Worm (Caenorhabditis elegans) whole organism, L1 larva: ENCODE measurements around the gene M04B2.2.

Source experiments
- C34B4.2 ChIP-seq: sonication (generic microtip); optimal IDR thresholded peaks from 2 replicates; lab custom pipeline; 2017; ENCODE audit warnings: mild to moderate bottlenecking, missing genetic modification characterization, missing compliant biosample characterization
- alr-1 ChIP-seq: fragments of 200-800 bp; sonication (Bioruptor generic); optimal IDR thresholded peaks from 2 replicates; lab custom pipeline; 2018; ENCODE audit warnings: borderline replicate concordance, mild to moderate bottlenecking, missing genetic modification characterization, missing compliant biosample characterization
- aly-2 ChIP-seq: fragments of 150-350 bp; optimal IDR thresholded peaks from 2 replicates; lab custom pipeline; 2014; ENCODE audit warnings: missing biosample characterization, missing genetic modification characterization
- blmp-1 ChIP-seq: fragments of 150-350 bp; optimal IDR thresholded peaks from 2 replicates; lab custom pipeline; 2014; ENCODE audit warnings: missing biosample characterization, missing genetic modification characterization
- ceh-82 ChIP-seq, 3 experiments: fragments of 150-350 bp in 1 of 3; sonication (generic microtip) in 2 of 3; optimal IDR thresholded peaks; 2 replicates each; lab custom pipeline; 2014 to 2017; ENCODE audit warnings: missing biosample characterization in 3 of 3, missing genetic modification characterization in 3 of 3
- ceh-88 ChIP-seq: fragments of 200-800 bp; sonication (Bioruptor generic); IDR thresholded peaks from 2 replicates; pipeline ENCODE4 v1.3.6; 2022; ENCODE audit warnings: missing genetic modification characterization, missing compliant biosample characterization
- ceh-90 ChIP-seq: sonication (generic microtip); optimal IDR thresholded peaks from 2 replicates; lab custom pipeline; 2016; ENCODE audit warnings: missing genetic modification characterization, missing compliant biosample characterization
- ces-1 ChIP-seq: fragments of 150-350 bp; optimal IDR thresholded peaks from 2 replicates; lab custom pipeline; 2014; ENCODE audit warnings: missing biosample characterization, missing genetic modification reagents, missing genetic modification characterization
- dpl-1 ChIP-seq, 3 experiments: fragments of 150-350 bp in 2 of 3; sonication (generic microtip) in 1 of 3; optimal IDR thresholded peaks; 2 replicates each; lab custom pipeline; 2014 to 2017; ENCODE audit warnings: missing biosample characterization in 3 of 3, missing genetic modification characterization in 3 of 3, missing genetic modification reagents in 3 of 3
- efl-1 ChIP-seq, 4 experiments: fragments of 150-350 bp; optimal IDR thresholded peaks in 3 of 4; peaks in 1 of 4; 1 replicate in 1 of 4; 2 replicates in 3 of 4; lab custom pipeline; 2014; ENCODE audit warnings: missing biosample characterization in 2 of 4, missing genetic modification characterization in 2 of 4, missing genetic modification reagents in 2 of 4
- efl-3 ChIP-seq: fragments of 200-800 bp; sonication (Bioruptor generic); optimal IDR thresholded peaks from 2 replicates; lab custom pipeline; 2018; ENCODE audit warnings: mild to moderate bottlenecking, missing genetic modification characterization, missing compliant biosample characterization
- egl-27 ChIP-seq, 2 experiments: fragments of 150-350 bp in 1 of 2; sonication (generic microtip); optimal IDR thresholded peaks; 3 replicates each; lab custom pipeline; 2017 to 2018; ENCODE audit warnings: missing biosample characterization in 2 of 2, missing genetic modification characterization in 2 of 2, missing genetic modification reagents in 2 of 2
- elt-2 ChIP-seq: sonication (generic microtip); optimal IDR thresholded peaks from 2 replicates; lab custom pipeline; 2016; ENCODE audit warnings: missing genetic modification characterization, mild to moderate bottlenecking, inconsistent platforms, missing compliant biosample characterization, missing genetic modification reagents
- elt-3 ChIP-seq, 6 experiments: fragments of 150-350 bp in 1 of 6; sonication (generic microtip); optimal IDR thresholded peaks; 2 replicates each; lab custom pipeline; 2017 to 2018; ENCODE audit warnings: missing biosample characterization in 6 of 6, missing genetic modification characterization in 6 of 6, inconsistent platforms in 1 of 6
- fkh-8 ChIP-seq: sonication (generic microtip); optimal IDR thresholded peaks from 2 replicates; lab custom pipeline; 2016; ENCODE audit warnings: mild to moderate bottlenecking, missing genetic modification characterization, missing compliant biosample characterization
- fos-1 ChIP-seq: fragments of 150-350 bp; optimal IDR thresholded peaks from 2 replicates; lab custom pipeline; 2014; ENCODE audit warnings: missing biosample characterization, missing genetic modification characterization
- hlh-17 ChIP-seq: fragments of 200-800 bp; sonication (Bioruptor generic); optimal IDR thresholded peaks from 2 replicates; lab custom pipeline; 2018; ENCODE audit warnings: missing genetic modification characterization, mild to moderate bottlenecking, missing compliant biosample characterization, moderate library complexity, borderline replicate concordance
- hlh-4 ChIP-seq: sonication (generic microtip); optimal IDR thresholded peaks from 2 replicates; lab custom pipeline; 2016; ENCODE audit warnings: mild to moderate bottlenecking, missing genetic modification characterization, missing compliant biosample characterization
- hpl-2 ChIP-seq: fragments of 150-350 bp; optimal IDR thresholded peaks from 2 replicates; lab custom pipeline; 2014; ENCODE audit warnings: missing biosample characterization, missing genetic modification reagents, missing genetic modification characterization
- lin-15B ChIP-seq: fragments of 150-350 bp; sonication (generic microtip); optimal IDR thresholded peaks from 3 replicates; lab custom pipeline; 2014; ENCODE audit warnings: missing biosample characterization, missing genetic modification characterization
- lin-35 ChIP-seq, 2 experiments: fragments of 150-350 bp; optimal IDR thresholded peaks; 2 replicates each; lab custom pipeline; 2014; ENCODE audit warnings: missing biosample characterization in 2 of 2, missing genetic modification characterization in 2 of 2, missing genetic modification reagents in 2 of 2
- lir-3 ChIP-seq: sonication (generic microtip); optimal IDR thresholded peaks from 2 replicates; lab custom pipeline; 2016; ENCODE audit warnings: mild to moderate bottlenecking, missing genetic modification characterization, moderate library complexity, missing compliant biosample characterization; ENCODE audit not compliant: poor library complexity
- lsy-2 ChIP-seq, 2 experiments: fragments of 150-350 bp; optimal IDR thresholded peaks; 2 replicates each; lab custom pipeline; 2014; ENCODE audit warnings: missing biosample characterization in 2 of 2, missing genetic modification characterization in 2 of 2
- mdl-1 ChIP-seq, 2 experiments: fragments of 150-350 bp; optimal IDR thresholded peaks; 2 replicates each; lab custom pipeline; 2014 to 2017; ENCODE audit warnings: missing biosample characterization in 2 of 2, missing genetic modification characterization in 2 of 2, inconsistent platforms in 1 of 2
- mef-2 ChIP-seq: fragments of 150-350 bp; optimal IDR thresholded peaks from 2 replicates; lab custom pipeline; 2014; ENCODE audit warnings: missing biosample characterization, missing genetic modification characterization
- mep-1 ChIP-seq: fragments of 150-350 bp; optimal IDR thresholded peaks from 2 replicates; lab custom pipeline; 2014; ENCODE audit warnings: missing biosample characterization, missing genetic modification characterization
- nhr-20 ChIP-seq: sonication (generic microtip); optimal IDR thresholded peaks from 2 replicates; lab custom pipeline; 2016; ENCODE audit warnings: mild to moderate bottlenecking, missing genetic modification characterization, missing compliant biosample characterization
- nhr-28 ChIP-seq: fragments of 150-350 bp; optimal IDR thresholded peaks from 2 replicates; lab custom pipeline; 2014; ENCODE audit warnings: missing biosample characterization, missing genetic modification characterization
- nhr-84 ChIP-seq: sonication (generic microtip); optimal IDR thresholded peaks from 2 replicates; lab custom pipeline; 2017; ENCODE audit warnings: missing biosample characterization, missing genetic modification characterization
- nhr-85 ChIP-seq: sonication (generic microtip); peaks from one replicate; lab custom pipeline; 2016; ENCODE audit warnings: missing genetic modification characterization, inconsistent platforms, missing compliant biosample characterization
- nhr-90 ChIP-seq: sonication (generic microtip); optimal IDR thresholded peaks from 2 replicates; lab custom pipeline; 2016; ENCODE audit warnings: mild to moderate bottlenecking, missing genetic modification characterization, missing compliant biosample characterization; ENCODE audit not compliant: poor library complexity
- pag-3 ChIP-seq: sonication (generic microtip); optimal IDR thresholded peaks from 2 replicates; lab custom pipeline; 2017; ENCODE audit warnings: missing genetic modification characterization, mild to moderate bottlenecking, missing compliant biosample characterization, antibody characterized with exemption, borderline replicate concordance; ENCODE audit not compliant: insufficient read depth
- pqm-1 ChIP-seq: sonication (generic microtip); optimal IDR thresholded peaks from 3 replicates; lab custom pipeline; 2017; ENCODE audit warnings: missing biosample characterization, missing genetic modification characterization
- skn-1 ChIP-seq: fragments of 150-350 bp; optimal IDR thresholded peaks from 2 replicates; lab custom pipeline; 2014; ENCODE audit warnings: missing biosample characterization, missing genetic modification characterization
- snu-23 ChIP-seq: sonication (generic microtip); optimal IDR thresholded peaks from 2 replicates; lab custom pipeline; 2016; ENCODE audit warnings: missing genetic modification characterization, missing compliant biosample characterization
- sup-37 ChIP-seq: fragments of 200-800 bp; sonication (Bioruptor generic); optimal IDR thresholded peaks from 2 replicates; lab custom pipeline; 2018; ENCODE audit warnings: mild to moderate bottlenecking, missing genetic modification characterization, missing compliant biosample characterization
- swsn-7 ChIP-seq: sonication (generic microtip); optimal IDR thresholded peaks from 2 replicates; lab custom pipeline; 2016; ENCODE audit warnings: missing genetic modification characterization, missing compliant biosample characterization
- tbx-2 ChIP-seq: sonication (generic microtip); optimal IDR thresholded peaks from 2 replicates; lab custom pipeline; 2016; ENCODE audit warnings: missing genetic modification characterization, missing compliant biosample characterization
- tlp-1 ChIP-seq: fragments of 150-350 bp; optimal IDR thresholded peaks from 2 replicates; lab custom pipeline; 2014; ENCODE audit warnings: missing biosample characterization, missing genetic modification characterization
- unc-130 ChIP-seq: fragments of 150-350 bp; optimal IDR thresholded peaks from 2 replicates; lab custom pipeline; 2017; ENCODE audit warnings: missing biosample characterization, missing genetic modification characterization, inconsistent platforms
- unc-30 ChIP-seq: sonication (generic microtip); optimal IDR thresholded peaks from 2 replicates; lab custom pipeline; 2017; ENCODE audit warnings: missing biosample characterization, missing genetic modification characterization
- unc-62 ChIP-seq: fragments of 150-350 bp; optimal IDR thresholded peaks from 2 replicates; lab custom pipeline; 2014; ENCODE audit warnings: missing biosample characterization, missing genetic modification reagents, missing genetic modification characterization
- zip-4 ChIP-seq: fragments of 200-800 bp; sonication (Bioruptor generic); optimal IDR thresholded peaks from 2 replicates; lab custom pipeline; 2018; ENCODE audit warnings: mild to moderate bottlenecking, missing genetic modification characterization, moderate library complexity, missing compliant biosample characterization
- ztf-11 ChIP-seq, 2 experiments: sonication (generic microtip); optimal IDR thresholded peaks; 2 replicates each; lab custom pipeline; 2016 to 2017; ENCODE audit warnings: missing genetic modification characterization in 2 of 2, missing biosample characterization in 1 of 2, missing compliant biosample characterization in 1 of 2
- ztf-4 ChIP-seq: fragments of 150-350 bp; optimal IDR thresholded peaks from 2 replicates; lab custom pipeline; 2014; ENCODE audit warnings: missing biosample characterization, missing genetic modification characterization

Gene M04B2.2

ce11 chrIV:11494924-11495323 lies 32.9 kb upstream of the M04B2.2 start (continued):
- no peak for TF ChIP-seq ces-1 (GFP tag; lab: Kevin White, UChicago)
- TF ChIP-seq lir-3: no peak
- TF ChIP-seq tbx-2: peak; percentile 32
- no peak for TF ChIP-seq fkh-8
- TF ChIP-seq dpl-1 (GFP tag; optimal IDR thresholded peaks at IDR 0.05; lab: Kevin White, UChicago): peak in 1 of 3 experiments; percentile 22
- no peak for TF ChIP-seq hlh-17 (GFP tag; lab: Kevin White, UChicago)
- TF ChIP-seq hlh-4 (tag; lab: Kevin White, UChicago): no peak
- no peak for TF ChIP-seq nhr-85 (tag; lab: Kevin White, UChicago)
- TF ChIP-seq nhr-20 (tag; lab: Kevin White, UChicago): no peak
- TF ChIP-seq fos-1: no peak
- TF ChIP-seq ceh-88 (GFP tag; lab: Robert Waterston, UW): no peak
- no peak for TF ChIP-seq mef-2 (tag; lab: Kevin White, UChicago)
- TF ChIP-seq C34B4.2 (tag; lab: Kevin White, UChicago): no peak
- no peak for TF ChIP-seq unc-30 (tag; lab: Kevin White, UChicago)
- no peak for TF ChIP-seq unc-130 (tag; lab: Kevin White, UChicago)
- no peak for TF ChIP-seq pag-3 (tag; lab: Kevin White, UChicago)
- peak in 2 of 3 experiments; percentile 23 to 69 for TF ChIP-seq ceh-82 (tag; optimal IDR thresholded peaks at IDR 0.05; lab: Kevin White, UChicago)
- TF ChIP-seq ceh-90: no peak
- no peak for TF ChIP-seq nhr-28 (tag; lab: Kevin White, UChicago)
- TF ChIP-seq ztf-11 (tag; optimal IDR thresholded peaks at IDR 0.05; lab: Kevin White, UChicago): no peak
- no peak for TF ChIP-seq lin-35 (GFP tag; optimal IDR thresholded peaks at IDR 0.05; lab: Kevin White, UChicago)
- TF ChIP-seq alr-1 (tag; lab: Kevin White, UChicago): no peak
- no peak for TF ChIP-seq mdl-1 (tag; optimal IDR thresholded peaks at IDR 0.05; lab: Kevin White, UChicago)
- no peak for TF ChIP-seq lin-15B (tag; lab: Kevin White, UChicago)
- TF ChIP-seq elt-2 (tag; lab: Kevin White, UChicago): no peak
- no peak for TF ChIP-seq aly-2 (tag; lab: Kevin White, UChicago)
- no peak for TF ChIP-seq blmp-1 (tag; lab: Kevin White, UChicago)

ce11 chrIV:11498169-11498568 lies 29.7 kb upstream of the M04B2.2 start, which contains the start of gene sms-1:
Gene sms-1 (minus strand): TSS chrIV:11498174.
- TF ChIP-seq zip-4 (GFP tag; lab: Kevin White, UChicago) (no peak), mdl-1 (tag; optimal IDR thresholded peaks at IDR 0.05; lab: Kevin White, UChicago) (no peak), hpl-2 (GFP tag; lab: Kevin White, UChicago) (no peak), egl-27 (tag; optimal IDR thresholded peaks at IDR 0.05; lab: Kevin White, UChicago) (no peak), pqm-1 (no peak), C34B4.2 (tag; lab: Kevin White, UChicago) (no peak), ceh-88 (GFP tag; lab: Robert Waterston, UW) (no peak)

ce11 chrIV:11500421-11500820 lies 27.4 kb upstream of the M04B2.2 start, which contains the start of gene H21P03.10:
Gene H21P03.10 (plus strand): TSS chrIV:11500721.
- TF ChIP-seq efl-1 (optimal IDR thresholded peaks at IDR 0.05; lab: Kevin White, UChicago) (no peak), efl-1 (GFP tag; optimal IDR thresholded peaks at IDR 0.05 in 1 of 2; lab: Kevin White, UChicago) (no peak)

- TF ChIP-seq ztf-4 (tag; lab: Kevin White, UChicago): no peak
- TF ChIP-seq lin-35 (GFP tag; optimal IDR thresholded peaks at IDR 0.05; lab: Kevin White, UChicago): no peak
- no peak for TF ChIP-seq mep-1 (tag; lab: Kevin White, UChicago)
- peak; percentile 8 for TF ChIP-seq nhr-90 (tag; lab: Kevin White, UChicago)
- TF ChIP-seq zip-4 (GFP tag; lab: Kevin White, UChicago): no peak
- TF ChIP-seq swsn-7 (tag; lab: Kevin White, UChicago): no peak
- TF ChIP-seq sup-37 (GFP tag; lab: Kevin White, UChicago): no peak
- TF ChIP-seq snu-23 (GFP tag; lab: Kevin White, UChicago): peak; percentile 21
- no peak for TF ChIP-seq tlp-1 (tag; lab: Kevin White, UChicago)
- no peak for TF ChIP-seq lsy-2 (tag; optimal IDR thresholded peaks at IDR 0.05; lab: Kevin White, UChicago)
- peak in 2 of 6 experiments; percentile 10 to 16 for TF ChIP-seq elt-3 (tag; optimal IDR thresholded peaks at IDR 0.05; lab: Kevin White, UChicago)
- peak; percentile 75 for TF ChIP-seq nhr-85 (tag; lab: Kevin White, UChicago)
- TF ChIP-seq aly-2 (tag; lab: Kevin White, UChicago): no peak
- TF ChIP-seq ceh-88 (GFP tag; lab: Robert Waterston, UW): no peak
- TF ChIP-seq unc-62 (GFP tag; lab: Kevin White, UChicago): no peak
- TF ChIP-seq efl-3: no peak
- TF ChIP-seq dpl-1 (GFP tag; optimal IDR thresholded peaks at IDR 0.05; lab: Kevin White, UChicago): no peak
- TF ChIP-seq tbx-2: peak; percentile 5
- no peak for TF ChIP-seq skn-1 (tag; lab: Kevin White, UChicago)
- no peak for TF ChIP-seq egl-27 (tag; optimal IDR thresholded peaks at IDR 0.05; lab: Kevin White, UChicago)
- TF ChIP-seq nhr-84 (tag; lab: Kevin White, UChicago): no peak
Measured at ce11 chrIV:11503654-11504053, 24.2 kb upstream of the M04B2.2 start.
